Worm (Caenorhabditis elegans) whole organism, L2 larva: ENCODE measurements around the gene mdt-26.

Experiments
- C34F6.9 ChIP-seq: fragments of 150-350 bp; optimal IDR thresholded peaks from 2 replicates; lab custom pipeline; 2014; ENCODE audit warnings: missing biosample characterization, missing genetic modification characterization
- F13H6.1 ChIP-seq: sonication (generic microtip); optimal IDR thresholded peaks from 2 replicates; lab custom pipeline; 2016; ENCODE audit warnings: missing genetic modification characterization, missing compliant biosample characterization
- R02D3.7 ChIP-seq: fragments of 150-350 bp; optimal IDR thresholded peaks from 2 replicates; lab custom pipeline; 2014; ENCODE audit warnings: missing biosample characterization, missing genetic modification characterization
- Y55F3AM.14 ChIP-seq: fragments of 200-800 bp; sonication (Bioruptor generic); optimal IDR thresholded peaks from 2 replicates; lab custom pipeline; 2018; ENCODE audit warnings: mild to moderate bottlenecking, missing genetic modification characterization, missing compliant biosample characterization
- ZK546.5 ChIP-seq: sonication (generic microtip); optimal IDR thresholded peaks from 2 replicates; lab custom pipeline; 2017; ENCODE audit warnings: missing biosample characterization, missing genetic modification characterization
- alr-1 ChIP-seq: fragments of 150-350 bp; optimal IDR thresholded peaks from 2 replicates; lab custom pipeline; 2014; ENCODE audit warnings: missing biosample characterization, missing genetic modification characterization
- aly-2 ChIP-seq: fragments of 150-350 bp; optimal IDR thresholded peaks from 2 replicates; lab custom pipeline; 2014; ENCODE audit warnings: missing biosample characterization, missing genetic modification characterization
- ama-1 ChIP-seq: fragments of 150-350 bp; optimal IDR thresholded peaks from 2 replicates; lab custom pipeline; 2018; ENCODE audit warnings: inconsistent platforms
- blmp-1 ChIP-seq: sonication (generic microtip); optimal IDR thresholded peaks from 2 replicates; lab custom pipeline; 2017; ENCODE audit warnings: missing genetic modification characterization, mild to moderate bottlenecking, missing compliant biosample characterization, antibody characterized with exemption, moderate library complexity; ENCODE audit not compliant: insufficient read depth
- ceh-16 ChIP-seq: fragments of 150-350 bp; optimal IDR thresholded peaks from 2 replicates; lab custom pipeline; 2014; ENCODE audit warnings: missing biosample characterization, missing genetic modification characterization
- ceh-82 ChIP-seq: fragments of 150-350 bp; optimal IDR thresholded peaks from 2 replicates; lab custom pipeline; 2014; ENCODE audit warnings: missing biosample characterization, missing genetic modification characterization
- crh-2 ChIP-seq: sonication (generic microtip); optimal IDR thresholded peaks from 2 replicates; lab custom pipeline; 2017; ENCODE audit warnings: missing biosample characterization, missing genetic modification characterization
- dmd-4 ChIP-seq: sonication (generic microtip); optimal IDR thresholded peaks from 2 replicates; lab custom pipeline; 2017; ENCODE audit warnings: missing biosample characterization, missing genetic modification characterization
- egl-27 ChIP-seq: sonication (generic microtip); optimal IDR thresholded peaks from 3 replicates; lab custom pipeline; 2017; ENCODE audit warnings: missing biosample characterization, missing genetic modification reagents, missing genetic modification characterization
- elt-1 ChIP-seq: fragments of 150-350 bp; optimal IDR thresholded peaks from 2 replicates; lab custom pipeline; 2014; ENCODE audit warnings: missing biosample characterization, missing genetic modification characterization
- elt-3 ChIP-seq: sonication (generic microtip); optimal IDR thresholded peaks from 2 replicates; lab custom pipeline; 2017; ENCODE audit warnings: missing biosample characterization, missing genetic modification characterization
- fos-1 ChIP-seq: fragments of 150-350 bp; optimal IDR thresholded peaks from 2 replicates; lab custom pipeline; 2014; ENCODE audit warnings: missing biosample characterization, missing genetic modification characterization
- gmeb-1 ChIP-seq: fragments of 150-350 bp; optimal IDR thresholded peaks from 2 replicates; lab custom pipeline; 2014; ENCODE audit warnings: missing biosample characterization, missing genetic modification characterization
- lin-11 ChIP-seq: fragments of 150-350 bp; sonication (generic microtip); optimal IDR thresholded peaks from 2 replicates; lab custom pipeline; 2014; ENCODE audit warnings: missing biosample characterization, missing genetic modification characterization, inconsistent platforms, mixed read lengths
- lin-13 ChIP-seq: fragments of 150-350 bp; optimal IDR thresholded peaks from 2 replicates; lab custom pipeline; 2014; ENCODE audit warnings: missing biosample characterization, missing genetic modification reagents, missing genetic modification characterization
- lin-39 ChIP-seq: fragments of 150-350 bp; optimal IDR thresholded peaks from 2 replicates; lab custom pipeline; 2014; ENCODE audit warnings: missing biosample characterization, missing genetic modification reagents, missing genetic modification characterization
- lsy-2 ChIP-seq, 2 experiments: fragments of 150-350 bp in 1 of 2; sonication (generic microtip) in 1 of 2; optimal IDR thresholded peaks; 2 replicates each; lab custom pipeline; 2014 to 2017; ENCODE audit warnings: missing biosample characterization in 2 of 2, missing genetic modification characterization in 2 of 2
- mab-5 ChIP-seq: fragments of 150-350 bp; optimal IDR thresholded peaks from 2 replicates; lab custom pipeline; 2014; ENCODE audit warnings: missing biosample characterization, missing genetic modification characterization
- mbf-1 ChIP-seq: sonication (generic microtip); optimal IDR thresholded peaks from 2 replicates; lab custom pipeline; 2017; ENCODE audit warnings: missing biosample characterization, missing genetic modification characterization
- mdl-1 ChIP-seq, 2 experiments: fragments of 150-350 bp in 1 of 2; sonication (generic microtip) in 1 of 2; optimal IDR thresholded peaks; 2 replicates each; lab custom pipeline; 2017; ENCODE audit warnings: missing biosample characterization in 2 of 2, missing genetic modification characterization in 2 of 2
- nhr-10 ChIP-seq: sonication (generic microtip); optimal IDR thresholded peaks from 2 replicates; lab custom pipeline; 2017; ENCODE audit warnings: missing biosample characterization, missing genetic modification characterization
- nhr-11 ChIP-seq: fragments of 150-350 bp; optimal IDR thresholded peaks from 2 replicates; lab custom pipeline; 2014; ENCODE audit warnings: missing biosample characterization, missing genetic modification characterization
- nhr-12 ChIP-seq: fragments of 150-350 bp; optimal IDR thresholded peaks from 2 replicates; lab custom pipeline; 2014; ENCODE audit warnings: missing biosample characterization, missing genetic modification characterization
- nhr-129 ChIP-seq: fragments of 150-350 bp; optimal IDR thresholded peaks from 2 replicates; lab custom pipeline; 2014; ENCODE audit warnings: missing biosample characterization, missing genetic modification characterization
- nhr-21 ChIP-seq: fragments of 150-350 bp; optimal IDR thresholded peaks from 2 replicates; lab custom pipeline; 2014; ENCODE audit warnings: missing biosample characterization, missing genetic modification characterization
- nhr-23 ChIP-seq: fragments of 150-350 bp; optimal IDR thresholded peaks from 2 replicates; lab custom pipeline; 2014; ENCODE audit warnings: missing biosample characterization, missing genetic modification reagents, missing genetic modification characterization
- nhr-237 ChIP-seq: fragments of 150-350 bp; optimal IDR thresholded peaks from 2 replicates; lab custom pipeline; 2014; ENCODE audit warnings: missing biosample characterization, missing genetic modification characterization
- nhr-25 ChIP-seq: fragments of 150-350 bp; sonication (generic microtip); optimal IDR thresholded peaks from 3 replicates; lab custom pipeline; 2014; ENCODE audit warnings: missing biosample characterization, missing genetic modification characterization
- nhr-6 ChIP-seq: fragments of 150-350 bp; optimal IDR thresholded peaks from 2 replicates; lab custom pipeline; 2014; ENCODE audit warnings: missing biosample characterization, missing genetic modification characterization
- nhr-77 ChIP-seq: fragments of 150-350 bp; optimal IDR thresholded peaks from 2 replicates; lab custom pipeline; 2014; ENCODE audit warnings: missing biosample characterization, missing genetic modification characterization
- peb-1 ChIP-seq: fragments of 150-350 bp; optimal IDR thresholded peaks from 2 replicates; lab custom pipeline; 2014; ENCODE audit warnings: missing biosample characterization, missing genetic modification characterization
- sem-4 ChIP-seq: fragments of 150-350 bp; optimal IDR thresholded peaks from 2 replicates; lab custom pipeline; 2014; ENCODE audit warnings: missing biosample characterization, missing genetic modification reagents, missing genetic modification characterization
- skn-1 ChIP-seq: sonication (generic microtip); optimal IDR thresholded peaks from 2 replicates; lab custom pipeline; 2017; ENCODE audit warnings: missing biosample characterization, missing genetic modification characterization
- sma-3 ChIP-seq: sonication (generic microtip); optimal IDR thresholded peaks from 2 replicates; lab custom pipeline; 2016; ENCODE audit warnings: missing genetic modification reagents, missing genetic modification characterization, missing compliant biosample characterization
- sma-9 ChIP-seq, 2 experiments: fragments of 150-350 bp in 1 of 2; sonication (generic microtip) in 1 of 2; optimal IDR thresholded peaks; 2 replicates each; lab custom pipeline; 2014 to 2016; ENCODE audit warnings: missing genetic modification characterization in 2 of 2, mild to moderate bottlenecking in 1 of 2, missing biosample characterization in 1 of 2, missing compliant biosample characterization in 1 of 2, missing genetic modification reagents in 1 of 2, moderate library complexity in 1 of 2
- snpc-4 ChIP-seq: fragments of 150-350 bp; optimal IDR thresholded peaks from 2 replicates; lab custom pipeline; 2014; ENCODE audit warnings: missing biosample characterization, missing genetic modification characterization
- unc-39 ChIP-seq: fragments of 150-350 bp; optimal IDR thresholded peaks from 2 replicates; lab custom pipeline; 2014; ENCODE audit warnings: missing biosample characterization, missing genetic modification characterization
- unc-55 ChIP-seq: fragments of 150-350 bp; sonication (generic microtip); optimal IDR thresholded peaks from 3 replicates; lab custom pipeline; 2014; ENCODE audit warnings: missing biosample characterization, missing genetic modification reagents, missing genetic modification characterization
- unc-62 ChIP-seq: fragments of 150-350 bp; optimal IDR thresholded peaks from 2 replicates; lab custom pipeline; 2014; ENCODE audit warnings: missing biosample characterization, missing genetic modification reagents, missing genetic modification characterization
- zag-1 ChIP-seq: fragments of 150-350 bp; optimal IDR thresholded peaks from 2 replicates; lab custom pipeline; 2014; ENCODE audit warnings: missing biosample characterization, missing genetic modification characterization
- ztf-1 ChIP-seq: fragments of 200-800 bp; sonication (Bioruptor generic); conservative IDR thresholded peaks from 2 replicates; pipeline ENCODE4 v1.3.6; 2022; ENCODE audit warnings: missing genetic modification characterization, missing compliant biosample characterization
- ztf-11 ChIP-seq: sonication (generic microtip); optimal IDR thresholded peaks from 2 replicates; lab custom pipeline; 2017; ENCODE audit warnings: missing biosample characterization, missing genetic modification characterization
- ztf-4 ChIP-seq: fragments of 150-350 bp; optimal IDR thresholded peaks from 2 replicates; lab custom pipeline; 2014; ENCODE audit warnings: missing biosample characterization, missing genetic modification characterization

The mdt-26 gene

DNA sequence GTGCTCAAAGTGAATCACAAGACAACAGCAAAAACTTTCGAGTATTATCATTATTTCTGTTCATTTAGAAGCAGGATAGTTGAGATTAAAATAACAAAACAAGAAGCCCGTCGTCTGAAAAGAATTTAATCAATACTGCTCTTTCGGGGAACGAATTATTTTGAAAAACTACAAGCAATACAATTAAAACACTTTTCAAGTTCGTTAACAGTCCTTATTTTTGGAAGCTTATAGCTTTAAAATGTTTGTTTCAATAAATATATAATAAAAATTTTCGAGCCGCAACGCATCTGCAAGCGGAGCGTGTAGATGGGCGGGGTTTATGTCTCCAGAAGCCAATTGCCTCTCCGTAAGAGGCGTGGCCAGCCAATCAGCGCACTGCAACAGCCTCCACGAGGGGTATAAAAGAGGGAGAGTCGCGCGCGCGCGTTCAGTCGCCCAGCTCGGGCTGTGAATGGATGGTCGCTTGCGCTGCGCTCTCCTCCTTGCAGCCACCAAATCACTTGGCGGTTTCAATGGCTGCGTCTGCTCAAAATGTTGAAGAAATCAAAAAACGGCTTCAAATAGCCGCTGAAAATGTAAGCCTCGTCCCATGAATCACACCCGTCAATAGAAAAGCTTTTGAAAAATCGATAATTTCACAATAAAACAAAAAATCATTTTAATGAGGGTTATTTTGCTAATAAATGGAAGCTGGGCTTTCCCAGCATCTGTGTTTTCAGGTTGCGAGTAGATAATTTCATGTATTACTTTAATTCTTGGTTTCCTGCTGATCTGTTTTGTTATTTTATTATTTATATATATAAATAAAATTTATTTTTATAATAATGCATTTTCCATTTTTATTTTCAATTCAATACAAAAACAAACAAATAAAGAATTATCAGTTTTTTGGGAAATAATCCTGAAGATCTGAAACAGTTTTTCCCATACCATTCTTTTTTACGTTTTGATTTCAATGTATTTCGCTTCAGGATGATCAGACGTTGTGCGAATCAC is at the start of gene mdt-26, which contains the start of gene ift-43:
mdt-26 (plus strand) TSS at position 446 of the 999 bp plus-strand sequence.
ift-43 (minus strand) TSS at position 51 of the 999 bp plus-strand sequence.
- no peak for TF ChIP-seq nhr-23
- peak; percentile 78 for TF ChIP-seq unc-55 (GFP tag; lab: Kevin White, UChicago)
- TF ChIP-seq zag-1 (tag; lab: Kevin White, UChicago) = peak; percentile 61
- TF ChIP-seq snpc-4 = no peak
- TF ChIP-seq blmp-1 (tag; lab: Kevin White, UChicago) = peak; percentile 20
- TF ChIP-seq nhr-12 (tag; lab: Kevin White, UChicago) = no peak
- no peak for TF ChIP-seq dmd-4 (tag; lab: Kevin White, UChicago)
- TF ChIP-seq F13H6.1 = peak; percentile 85
- peak; percentile 57 for TF ChIP-seq gmeb-1 (tag; lab: Kevin White, UChicago)
- peak; percentile 53 for TF ChIP-seq fos-1
- TF ChIP-seq C34F6.9 (tag; lab: Kevin White, UChicago) = peak; percentile 50
- TF ChIP-seq Y55F3AM.14 (GFP tag; lab: Kevin White, UChicago) = peak; percentile 6
- peak; percentile 81 for TF ChIP-seq sma-3
- no peak for TF ChIP-seq aly-2
- TF ChIP-seq skn-1 (tag; lab: Kevin White, UChicago) = no peak
- peak; percentile 78 to 88 for TF ChIP-seq lsy-2 (tag; optimal IDR thresholded peaks at IDR 0.05; lab: Kevin White, UChicago)
- no peak for TF ChIP-seq elt-3 (tag; lab: Kevin White, UChicago)
- TF ChIP-seq ztf-4 (tag; lab: Kevin White, UChicago) = peak; percentile 73
- TF ChIP-seq mdl-1 (tag; optimal IDR thresholded peaks at IDR 0.05; lab: Kevin White, UChicago) = peak; percentile 57 to 73
- no peak for TF ChIP-seq R02D3.7 (tag; lab: Kevin White, UChicago)
- no peak for TF ChIP-seq ztf-11 (tag; lab: Kevin White, UChicago)
- TF ChIP-seq egl-27 (tag; lab: Kevin White, UChicago) = peak; percentile 81
- no peak for TF ChIP-seq nhr-77 (tag; lab: Kevin White, UChicago)
- TF ChIP-seq unc-62 (GFP tag; lab: Kevin White, UChicago) = no peak
- no peak for TF ChIP-seq mbf-1 (tag; lab: Kevin White, UChicago)
- TF ChIP-seq crh-2 (tag; lab: Kevin White, UChicago) = peak; percentile 80
- peak; percentile 81 for TF ChIP-seq ceh-16 (tag; lab: Kevin White, UChicago)
- no peak for TF ChIP-seq alr-1
- peak; percentile 67 for TF ChIP-seq sem-4 (tag; lab: Kevin White, UChicago)
- TF ChIP-seq mab-5 (tag; lab: Kevin White, UChicago) = peak; percentile 34
- peak; percentile 9 for TF ChIP-seq ceh-82 (tag; lab: Kevin White, UChicago)
- peak; percentile 62 for TF ChIP-seq nhr-129 (tag; lab: Kevin White, UChicago)
- peak; percentile 3 for TF ChIP-seq ZK546.5 (tag; lab: Kevin White, UChicago)
- peak; percentile 78 for TF ChIP-seq nhr-21 (tag; lab: Kevin White, UChicago)
- no peak for TF ChIP-seq lin-39
- no peak for TF ChIP-seq elt-1
- TF ChIP-seq sma-9 (GFP tag; optimal IDR thresholded peaks at IDR 0.05; lab: Kevin White, UChicago) = peak; percentile 75
- TF ChIP-seq sma-9 (tag; optimal IDR thresholded peaks at IDR 0.05; lab: Kevin White, UChicago) = no peak
- peak; percentile 68 for TF ChIP-seq nhr-6 (tag; lab: Kevin White, UChicago)
- peak; percentile 100 for TF ChIP-seq ama-1
- no peak for TF ChIP-seq ztf-1
- peak; percentile 72 for TF ChIP-seq nhr-10
- peak; percentile 51 for TF ChIP-seq nhr-25
- TF ChIP-seq nhr-237 (tag; lab: Kevin White, UChicago) = peak; percentile 54
- peak; percentile 81 for TF ChIP-seq lin-13 (GFP tag; lab: Kevin White, UChicago)
- peak; percentile 89 for TF ChIP-seq lin-11
- peak; percentile 8 for TF ChIP-seq unc-39 (tag; lab: Kevin White, UChicago)
- TF ChIP-seq peb-1 (tag; lab: Kevin White, UChicago) = no peak
- TF ChIP-seq nhr-11 (tag; lab: Kevin White, UChicago) = no peak
